Worm (Caenorhabditis elegans) whole organism, midembryonic: ENCODE data around the gene T10H9.1.

ENCODE experiments used
- flt-1 ChIP-seq: fragments of 200-800 bp; sonication (Bioruptor generic); IDR thresholded peaks from 2 replicates; pipeline ENCODE4 v1.3.6; 2022; ENCODE audit warnings: missing genetic modification characterization, missing compliant biosample characterization
- klf-2 ChIP-seq: fragments of 200-800 bp; sonication (Bioruptor generic); conservative IDR thresholded peaks from 2 replicates; pipeline ENCODE4 v1.3.6; 2022; ENCODE audit warnings: missing genetic modification reagents, missing genetic modification characterization, missing compliant biosample characterization
- med-1 ChIP-seq: sonication (generic microtip); optimal IDR thresholded peaks from 2 replicates; lab custom pipeline; 2017; ENCODE audit warnings: missing genetic modification characterization, mild to moderate bottlenecking, missing compliant biosample characterization, antibody characterized with exemption, missing genetic modification reagents; ENCODE audit not compliant: insufficient read depth
- ref-1 ChIP-seq: fragments of 200-800 bp; sonication (Bioruptor generic); conservative IDR thresholded peaks from 2 replicates; pipeline ENCODE4 v1.3.6; 2022; ENCODE audit warnings: missing genetic modification reagents, missing genetic modification characterization, missing compliant biosample characterization
- tab-1 ChIP-seq: fragments of 200-800 bp; sonication (Bioruptor generic); IDR thresholded peaks from 2 replicates; pipeline ENCODE4 v1.3.6; 2022; ENCODE audit warnings: missing genetic modification characterization, missing compliant biosample characterization
- ztf-23 ChIP-seq: fragments of 200-800 bp; sonication (Bioruptor generic); IDR thresholded peaks from 2 replicates; pipeline ENCODE4 v1.3.6; 2022; ENCODE audit warnings: missing genetic modification reagents, missing genetic modification characterization, missing compliant biosample characterization
- ztf-29 ChIP-seq: fragments of 200-800 bp; sonication (Bioruptor generic); IDR thresholded peaks from 2 replicates; pipeline ENCODE4 v1.3.6; 2022; ENCODE audit warnings: missing genetic modification reagents, missing genetic modification characterization, missing compliant biosample characterization

DNA sequence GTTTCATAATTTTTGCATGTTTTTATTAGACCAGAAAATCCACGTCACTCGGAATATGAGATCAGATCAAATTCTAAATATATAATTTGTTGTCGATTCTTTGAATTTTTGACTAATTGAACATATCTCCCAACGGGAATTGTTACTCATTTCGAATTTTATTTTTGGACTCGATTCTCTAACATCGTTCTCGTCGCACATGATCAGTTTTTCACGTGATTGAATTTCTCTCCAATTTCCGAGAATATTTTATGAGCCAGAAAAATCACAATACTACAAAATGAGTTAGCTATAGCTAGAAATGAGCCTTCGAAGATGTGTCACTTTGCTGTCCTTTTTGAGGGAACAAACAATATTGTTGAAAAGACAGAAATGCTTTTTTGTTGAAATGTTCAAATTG is 18.6 kb upstream of the T10H9.1 start:
- TF ChIP-seq ztf-29 (GFP tag; lab: Robert Waterston, UW): no peak
- no peak for TF ChIP-seq med-1 (GFP tag; lab: Kevin White, UChicago)
- TF ChIP-seq ztf-23 (GFP tag; lab: Robert Waterston, UW): no peak
- no peak for TF ChIP-seq flt-1 (GFP tag; lab: Robert Waterston, UW)
- no peak for TF ChIP-seq klf-2 (GFP tag; lab: Robert Waterston, UW)
- TF ChIP-seq ref-1 (GFP tag; lab: Robert Waterston, UW): no peak
- no peak for TF ChIP-seq tab-1 (GFP tag; lab: Robert Waterston, UW)
